Fruit fly (Drosophila melanogaster) whole organism, embryonic: Measurements from ENCODE around the gene CG11550.
A peak's percentile ranks its signal among the peaks of the same experiment; 100 is the strongest.

Experiments used
- Adf1 ChIP-seq: fragments of 200-800 bp; sonication (Bioruptor generic); IDR thresholded peaks from 2 replicates; pipeline ENCODE4 v1.3.6; 2022; ENCODE audit warnings: missing biosample characterization, missing genetic modification characterization
- Atf-2 ChIP-seq: fragments of 200-800 bp; sonication (Bioruptor generic); optimal IDR thresholded peaks from 2 replicates; lab custom pipeline; 2016; ENCODE audit warnings: missing biosample characterization, missing genetic modification characterization
- Awh ChIP-seq: fragments of 200-800 bp; sonication (Bioruptor generic); IDR thresholded peaks from 2 replicates; pipeline ENCODE4, ENCODE4 v1.3.6; 2022; ENCODE audit warnings: missing biosample characterization, missing genetic modification characterization
- B-H1 ChIP-seq: fragments of 200-800 bp; sonication (Bioruptor generic); IDR thresholded peaks from 3 replicates; pipeline ENCODE4 v1.3.6; 2022; ENCODE audit warnings: missing biosample characterization, missing genetic modification characterization
- C15 ChIP-seq: fragments of 200-800 bp; sonication (Bioruptor generic); IDR thresholded peaks from 3 replicates; pipeline ENCODE4 v1.3.6; 2022; ENCODE audit warnings: missing biosample characterization, missing genetic modification characterization
- CG1024 ChIP-seq: fragments of 200-800 bp; sonication (Bioruptor generic); IDR thresholded peaks from 2 replicates; pipeline ENCODE4 v1.3.6; 2022; ENCODE audit warnings: missing biosample characterization, missing genetic modification characterization
- CG10543 ChIP-seq: fragments of 200-800 bp; sonication (Bioruptor generic); optimal IDR thresholded peaks from 3 replicates; lab custom pipeline; 2017; ENCODE audit warnings: missing biosample characterization, mild to moderate bottlenecking, missing genetic modification characterization, moderate library complexity
- CG11398 ChIP-seq: fragments of 200-800 bp; sonication (Bioruptor generic); optimal IDR thresholded peaks from 2 replicates; lab custom pipeline; 2016; ENCODE audit warnings: missing biosample characterization, missing genetic modification characterization
- CG11456 ChIP-seq: fragments of 200-800 bp; sonication (Bioruptor generic); IDR thresholded peaks from 3 replicates; pipeline ENCODE4 v1.3.6; 2022; ENCODE audit warnings: missing biosample characterization, missing genetic modification characterization
- CG11696 ChIP-seq: fragments of 200-800 bp; sonication (Bioruptor generic); IDR thresholded peaks from 2 replicates; pipeline ENCODE4 v1.3.6; 2022; ENCODE audit warnings: missing biosample characterization, missing genetic modification characterization
- CG15073 ChIP-seq: fragments of 200-800 bp; sonication (Bioruptor generic); optimal IDR thresholded peaks from 2 replicates; lab custom pipeline; 2016; ENCODE audit warnings: missing biosample characterization, missing genetic modification characterization
- CG15269 ChIP-seq: fragments of 200-800 bp; sonication (Bioruptor generic); optimal IDR thresholded peaks from 2 replicates; lab custom pipeline; 2018; ENCODE audit warnings: missing biosample characterization, mild to moderate bottlenecking, missing genetic modification characterization, moderate library complexity
- CG1647 ChIP-seq: fragments of 200-800 bp; sonication (Bioruptor generic); optimal IDR thresholded peaks from 3 replicates; lab custom pipeline; 2016; ENCODE audit warnings: missing biosample characterization, missing genetic modification characterization
- CG17186 ChIP-seq: fragments of 200-800 bp; sonication (Bioruptor generic); optimal IDR thresholded peaks from 3 replicates; lab custom pipeline; 2017; ENCODE audit warnings: missing biosample characterization, missing genetic modification reagents, missing genetic modification characterization
- CG1792 ChIP-seq: fragments of 200-800 bp; sonication (Bioruptor generic); optimal IDR thresholded peaks from 2 replicates; lab custom pipeline; 2016; ENCODE audit warnings: missing biosample characterization, missing genetic modification characterization
- CG31388 ChIP-seq: fragments of 200-800 bp; sonication (Bioruptor generic); optimal IDR thresholded peaks from 2 replicates; lab custom pipeline; 2016; ENCODE audit warnings: missing biosample characterization, missing genetic modification characterization
- CG31441 ChIP-seq: fragments of 200-800 bp; sonication (Bioruptor generic); IDR thresholded peaks from 2 replicates; pipeline ENCODE4 v1.3.6; 2022; ENCODE audit warnings: missing biosample characterization, missing genetic modification characterization
- CG34224 ChIP-seq: fragments of 200-800 bp; sonication (Bioruptor generic); IDR thresholded peaks from 3 replicates; pipeline ENCODE4 v1.3.6; 2022; ENCODE audit warnings: missing biosample characterization, missing genetic modification characterization; ENCODE audit not compliant: partially characterized antibody
- CG3838 ChIP-seq: fragments of 200-800 bp; sonication (Bioruptor generic); optimal IDR thresholded peaks from 3 replicates; lab custom pipeline; 2016; ENCODE audit warnings: missing biosample characterization, missing genetic modification characterization
- CG6765 ChIP-seq: fragments of 200-800 bp; sonication (Bioruptor generic); optimal IDR thresholded peaks from 3 replicates; lab custom pipeline; 2017; ENCODE audit warnings: missing biosample characterization, mild to moderate bottlenecking, missing genetic modification characterization
- CG7357 ChIP-seq: fragments of 200-800 bp; sonication (Bioruptor generic); IDR thresholded peaks from 3 replicates; pipeline ENCODE4 v1.3.6; 2022; ENCODE audit warnings: missing biosample characterization, missing genetic modification characterization
- CG7372 ChIP-seq: fragments of 200-800 bp; sonication (Bioruptor generic); IDR thresholded peaks from 2 replicates; pipeline ENCODE4 v1.3.6; 2022; ENCODE audit warnings: missing biosample characterization, missing genetic modification characterization
- CG7786 ChIP-seq: fragments of 200-800 bp; sonication (Bioruptor generic); optimal IDR thresholded peaks from 2 replicates; lab custom pipeline; 2016; ENCODE audit warnings: missing biosample characterization, missing genetic modification characterization
- CG7928 ChIP-seq: fragments of 200-800 bp; sonication (Bioruptor generic); optimal IDR thresholded peaks from 2 replicates; lab custom pipeline; 2017; ENCODE audit warnings: missing biosample characterization, mild to moderate bottlenecking, missing genetic modification characterization
- CG8290 ChIP-seq, 3 experiments: fragments of 200-800 bp; sonication (Bioruptor generic); optimal IDR thresholded peaks; 2 replicates each; lab custom pipeline; 2016 to 2019; ENCODE audit warnings: missing biosample characterization in 3 of 3, missing genetic modification characterization in 3 of 3, mild to moderate bottlenecking in 2 of 3, moderate library complexity in 1 of 3
- CG8359 ChIP-seq: fragments of 200-800 bp; sonication (Bioruptor generic); optimal IDR thresholded peaks from 2 replicates; lab custom pipeline; 2017; ENCODE audit warnings: missing biosample characterization, mild to moderate bottlenecking, missing genetic modification characterization, borderline replicate concordance
- D19A ChIP-seq: fragments of 200-800 bp; optimal IDR thresholded peaks from 3 replicates; lab custom pipeline; 2019; ENCODE audit warnings: missing biosample characterization, mild to moderate bottlenecking, missing genetic modification characterization, moderate library complexity
- D19B ChIP-seq: fragments of 200-800 bp; sonication (Bioruptor generic); optimal IDR thresholded peaks from 2 replicates; lab custom pipeline; 2017; ENCODE audit warnings: missing biosample characterization, mild to moderate bottlenecking, missing genetic modification characterization
- Doc3 ChIP-seq: fragments of 200-800 bp; sonication (Bioruptor generic); IDR thresholded peaks from 3 replicates; pipeline ENCODE4 v1.3.6; 2022; ENCODE audit warnings: missing biosample characterization, missing genetic modification characterization; ENCODE audit not compliant: partially characterized antibody
- Fer2 ChIP-seq: fragments of 200-800 bp; sonication (Bioruptor generic); optimal IDR thresholded peaks from 2 replicates; lab custom pipeline; 2018; ENCODE audit warnings: missing biosample characterization, mild to moderate bottlenecking, missing genetic modification characterization, moderate library complexity
- HLH3B ChIP-seq: fragments of 200-800 bp; sonication (Bioruptor generic); IDR thresholded peaks from 2 replicates; pipeline ENCODE4 v1.3.6; 2022; ENCODE audit warnings: missing biosample characterization, missing genetic modification characterization
- Nf-YA ChIP-seq: fragments of 200-800 bp; sonication (Bioruptor generic); IDR thresholded peaks from 2 replicates; pipeline ENCODE4 v1.3.6; 2022; ENCODE audit warnings: missing biosample characterization, missing genetic modification characterization
- Sry-β ChIP-seq: fragments of 200-800 bp; sonication (Bioruptor generic); optimal IDR thresholded peaks from 2 replicates; lab custom pipeline; 2018; ENCODE audit warnings: missing biosample characterization, mild to moderate bottlenecking, missing genetic modification characterization, moderate library complexity
- Vsx1 ChIP-seq: fragments of 200-800 bp; sonication (Bioruptor generic); optimal IDR thresholded peaks from 2 replicates; lab custom pipeline; 2017; ENCODE audit warnings: missing biosample characterization, mild to moderate bottlenecking, missing genetic modification characterization, missing genetic modification reagents
- aop ChIP-seq: fragments of 200-800 bp; sonication (Bioruptor generic); IDR thresholded peaks from 2 replicates; pipeline ENCODE4 v1.3.6; 2022; ENCODE audit warnings: missing biosample characterization, missing genetic modification characterization
- ara ChIP-seq: fragments of 200-800 bp; sonication (Bioruptor generic); IDR thresholded peaks from 2 replicates; pipeline ENCODE4 v1.3.6; 2022; ENCODE audit warnings: missing biosample characterization, missing genetic modification characterization
- en ChIP-seq: fragments of 200-800 bp; sonication (Bioruptor generic); optimal IDR thresholded peaks from 2 replicates; lab custom pipeline; 2016; ENCODE audit warnings: missing biosample characterization, missing genetic modification characterization
- gfzf ChIP-seq: fragments of 200-800 bp; sonication (Bioruptor generic); optimal IDR thresholded peaks from 2 replicates; lab custom pipeline; 2016; ENCODE audit warnings: missing biosample characterization, mild to moderate bottlenecking, missing genetic modification characterization, moderate library complexity
- grau ChIP-seq: fragments of 200-800 bp; optimal IDR thresholded peaks from 3 replicates; lab custom pipeline; 2019; ENCODE audit warnings: missing biosample characterization, mild to moderate bottlenecking, missing genetic modification characterization, moderate library complexity
- inv ChIP-seq: fragments of 200-800 bp; sonication (Bioruptor generic); IDR thresholded peaks from 2 replicates; pipeline ENCODE4 v1.3.6; 2022; ENCODE audit warnings: missing biosample characterization, missing genetic modification characterization; ENCODE audit not compliant: partially characterized antibody
- lbe ChIP-seq: fragments of 200-800 bp; sonication (Bioruptor generic); optimal IDR thresholded peaks from 2 replicates; lab custom pipeline; 2016; ENCODE audit warnings: missing biosample characterization, mild to moderate bottlenecking, missing genetic modification characterization
- p53 ChIP-seq: fragments of 200-800 bp; sonication (Bioruptor generic); optimal IDR thresholded peaks from 2 replicates; lab custom pipeline; 2016; ENCODE audit warnings: missing biosample characterization, missing genetic modification characterization
- peb ChIP-seq: fragments of 200-800 bp; sonication (Bioruptor generic); IDR thresholded peaks from 2 replicates; pipeline ENCODE4 v1.3.6; 2022; ENCODE audit warnings: missing biosample characterization, missing genetic modification characterization
- pfk ChIP-seq: fragments of 200-800 bp; sonication (Bioruptor generic); optimal IDR thresholded peaks from 2 replicates; lab custom pipeline; 2018; ENCODE audit warnings: missing biosample characterization, mild to moderate bottlenecking, missing genetic modification characterization, moderate library complexity
- pros ChIP-seq: fragments of 200-800 bp; sonication (Bioruptor generic); optimal IDR thresholded peaks from 3 replicates; lab custom pipeline; 2019; ENCODE audit warnings: missing biosample characterization, mild to moderate bottlenecking, missing genetic modification characterization, moderate library complexity
- sr ChIP-seq: fragments of 200-800 bp; sonication (Bioruptor generic); IDR thresholded peaks from 3 replicates; pipeline ENCODE4 v1.3.6; 2022; ENCODE audit warnings: missing biosample characterization, missing genetic modification characterization
- tap ChIP-seq: fragments of 200-800 bp; optimal IDR thresholded peaks from 3 replicates; lab custom pipeline; 2019; ENCODE audit warnings: missing biosample characterization, mild to moderate bottlenecking, missing genetic modification characterization, moderate library complexity
- wek ChIP-seq: fragments of 200-800 bp; sonication (Bioruptor generic); optimal IDR thresholded peaks from 3 replicates; lab custom pipeline; 2018; ENCODE audit warnings: missing biosample characterization, mild to moderate bottlenecking, missing genetic modification characterization, moderate library complexity
- wor ChIP-seq: fragments of 200-800 bp; sonication (Bioruptor generic); IDR thresholded peaks from 2 replicates; pipeline ENCODE4 v1.3.6; 2022; ENCODE audit warnings: missing biosample characterization, missing genetic modification characterization
- zf30C ChIP-seq: fragments of 200-800 bp; sonication (Bioruptor generic); optimal IDR thresholded peaks from 3 replicates; lab custom pipeline; 2018; ENCODE audit warnings: missing biosample characterization, mild to moderate bottlenecking, missing genetic modification characterization

The CG11550 gene

dm6 chr3R:31713306-31714123 lies 33.8 kb upstream of the CG11550 start, which contains the start of gene ttk (continued):
- TF ChIP-seq CG3838 = no peak
- TF ChIP-seq ara (GFP tag; lab: Robert Waterston, UW) = peak; percentile 13; the same call in 1 of the 2 replicates
- TF ChIP-seq CG8290 (GFP tag; optimal IDR thresholded peaks at IDR 0.05; lab: Kevin White, UChicago) = no peak
- no peak for TF ChIP-seq CG8290 (tag; optimal IDR thresholded peaks at IDR 0.05; lab: Kevin White, UChicago)
- TF ChIP-seq Vsx1 = no peak
- TF ChIP-seq B-H1 (GFP tag; lab: Robert Waterston, UW) = no peak; the same call in 2 of the 3 replicates
- TF ChIP-seq CG34224 (GFP tag; lab: Robert Waterston, UW) = peak; percentile 46; the same call in 1 of the 3 replicates
- no peak for TF ChIP-seq CG7786 (GFP tag; lab: Kevin White, UChicago)
- TF ChIP-seq sr (GFP tag; lab: Robert Waterston, UW) = no peak
- TF ChIP-seq CG1792 (GFP tag; lab: Kevin White, UChicago) = no peak
- TF ChIP-seq Nf-YA (GFP tag; lab: Robert Waterston, UW) = no peak
- no peak for TF ChIP-seq CG7372 (GFP tag; lab: Robert Waterston, UW)
- TF ChIP-seq CG1647 = no peak
- no peak for TF ChIP-seq D19B (GFP tag; lab: Kevin White, UChicago)
- TF ChIP-seq CG11398 (GFP tag; lab: Kevin White, UChicago) = no peak
- TF ChIP-seq grau (tag; lab: Kevin White, UChicago) = no peak
- no peak for TF ChIP-seq Fer2 (tag; lab: Kevin White, UChicago)
- TF ChIP-seq Doc3 = no peak; the same call in 1 of the 3 replicates
- no peak for TF ChIP-seq Sry-β (GFP tag; lab: Kevin White, UChicago)
- TF ChIP-seq CG11696 (GFP tag; lab: Robert Waterston, UW) = no peak
- TF ChIP-seq p53 (GFP tag; lab: Kevin White, UChicago) = no peak
- peak; percentile 71 for TF ChIP-seq pros (GFP tag; lab: Kevin White, UChicago)
- no peak for TF ChIP-seq CG15073 (GFP tag; lab: Kevin White, UChicago)
- TF ChIP-seq tap (tag; lab: Kevin White, UChicago) = no peak
- TF ChIP-seq C15 (GFP tag; lab: Robert Waterston, UW) = no peak
- no peak for TF ChIP-seq CG17186
- no peak for TF ChIP-seq CG7357
- TF ChIP-seq zf30C (GFP tag; lab: Kevin White, UChicago) = no peak
- no peak for TF ChIP-seq Atf-2 (GFP tag; lab: Kevin White, UChicago)
- no peak for TF ChIP-seq en (GFP tag; lab: Kevin White, UChicago)
- no peak for TF ChIP-seq D19A (tag; lab: Kevin White, UChicago)
- no peak for TF ChIP-seq aop
- no peak for TF ChIP-seq pfk (GFP tag; lab: Kevin White, UChicago)
- TF ChIP-seq Awh (GFP tag; lab: Robert Waterston, UW) = no peak
- TF ChIP-seq wek (GFP tag; lab: Kevin White, UChicago) = no peak
- TF ChIP-seq CG8359 (GFP tag; lab: Kevin White, UChicago) = no peak
- no peak for TF ChIP-seq CG10543 (GFP tag; lab: Kevin White, UChicago)
- TF ChIP-seq gfzf = no peak
- no peak for TF ChIP-seq CG1024 (GFP tag; lab: Robert Waterston, UW)
- no peak for TF ChIP-seq HLH3B (GFP tag; lab: Robert Waterston, UW)
- TF ChIP-seq lbe (GFP tag; lab: Kevin White, UChicago) = peak; percentile 48
- TF ChIP-seq CG31441 = no peak
- peak; percentile 78 for TF ChIP-seq Adf1 (GFP tag; lab: Robert Waterston, UW)
- TF ChIP-seq CG7928 (GFP tag; lab: Kevin White, UChicago) = no peak
- no peak for TF ChIP-seq CG11456
- TF ChIP-seq CG15269 = no peak
- no peak for TF ChIP-seq inv
- no peak for TF ChIP-seq peb (GFP tag; lab: Robert Waterston, UW)
- no peak for TF ChIP-seq wor (GFP tag; lab: Robert Waterston, UW)
- TF ChIP-seq CG31388 = no peak
- TF ChIP-seq CG6765 (GFP tag; lab: Kevin White, UChicago) = no peak
